Worm (Caenorhabditis elegans) whole organism, L4 larva: ENCODE measurements around the gene bli-2.

Source experiments
- Y75B8A.6 ChIP-seq: fragments of 200-800 bp; sonication (Bioruptor generic); IDR thresholded peaks from 2 replicates; pipeline ENCODE4 v1.3.6; 2022; ENCODE audit warnings: missing genetic modification reagents, missing genetic modification characterization, missing compliant biosample characterization
- ceh-62 ChIP-seq: sonication (generic microtip); optimal IDR thresholded peaks from 2 replicates; lab custom pipeline; 2017; ENCODE audit warnings: missing biosample characterization, missing genetic modification characterization
- fos-1 ChIP-seq: fragments of 150-350 bp; optimal IDR thresholded peaks from 2 replicates; lab custom pipeline; 2014; ENCODE audit warnings: missing biosample characterization, missing genetic modification characterization
- lin-39 ChIP-seq: fragments of 150-350 bp; optimal IDR thresholded peaks from 2 replicates; lab custom pipeline; 2014; ENCODE audit warnings: missing biosample characterization, missing genetic modification reagents, missing genetic modification characterization
- sdz-12 ChIP-seq: fragments of 200-800 bp; sonication (Bioruptor generic); optimal IDR thresholded peaks from 2 replicates; lab custom pipeline; 2018; ENCODE audit warnings: mild to moderate bottlenecking, missing genetic modification characterization, missing compliant biosample characterization
- snpc-4 ChIP-seq: fragments of 150-350 bp; optimal IDR thresholded peaks from 2 replicates; lab custom pipeline; 2014; ENCODE audit warnings: missing biosample characterization, missing genetic modification characterization
- spr-1 ChIP-seq: sonication (generic microtip); optimal IDR thresholded peaks from 2 replicates; lab custom pipeline; 2016; ENCODE audit warnings: mild to moderate bottlenecking, missing genetic modification characterization, missing compliant biosample characterization

DNA sequence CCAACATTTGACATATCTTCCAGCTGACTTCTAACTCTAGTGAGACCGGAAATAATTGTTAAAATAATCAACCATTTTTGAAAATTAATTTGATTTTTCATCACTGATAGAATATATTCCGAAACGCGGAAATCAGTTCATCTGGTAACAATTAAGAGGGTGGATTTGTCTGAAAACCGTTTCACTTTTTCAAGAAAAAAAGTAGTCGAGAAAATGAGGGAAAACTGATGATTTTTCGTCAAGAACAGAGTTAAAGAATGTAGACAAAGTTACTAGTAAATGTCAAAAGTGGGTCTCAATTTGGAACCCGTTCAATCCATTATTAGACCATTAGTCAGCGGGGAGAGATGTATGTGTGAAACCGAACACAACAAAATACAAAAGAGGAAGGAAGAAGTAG is 49.0 kb downstream of the bli-2 start, which contains the start of gene C17G10.6:
- TF ChIP-seq snpc-4 (tag; lab: Kevin White, UChicago) (no peak), lin-39 (no peak), sdz-12 (GFP tag; lab: Kevin White, UChicago) (no peak), ceh-62 (no peak), spr-1 (tag; lab: Kevin White, UChicago) (no peak), Y75B8A.6 (GFP tag; lab: Robert Waterston, UW) (no peak), fos-1 (no peak)
